Fruit fly (Drosophila melanogaster) whole organism, pupa: ENCODE data around the gene betaTub85D.
A peak's percentile ranks its signal among the peaks of the same experiment; 100 is the strongest.

Experiments
- CG10348 ChIP-seq: fragments of 200-800 bp; sonication (Bioruptor generic); IDR thresholded peaks from 2 replicates; pipeline ENCODE4 v1.3.6; 2022; ENCODE audit warnings: missing biosample characterization, missing genetic modification characterization
- CG12605 ChIP-seq: fragments of 200-800 bp; sonication (Bioruptor generic); IDR thresholded peaks from 2 replicates; pipeline ENCODE4 v1.3.6; 2022; ENCODE audit warnings: missing biosample characterization, missing genetic modification characterization
- CG13204 ChIP-seq: fragments of 200-800 bp; sonication (Bioruptor generic); optimal IDR thresholded peaks from 2 replicates; lab custom pipeline; 2018; ENCODE audit warnings: missing biosample characterization, mild to moderate bottlenecking, missing genetic modification characterization, moderate library complexity
- CG14655 ChIP-seq: fragments of 200-800 bp; sonication (Bioruptor generic); optimal IDR thresholded peaks from 3 replicates; lab custom pipeline; 2017; ENCODE audit warnings: mild to moderate bottlenecking, missing biosample characterization, missing genetic modification reagents, missing genetic modification characterization
- CG15710 ChIP-seq: fragments of 200-800 bp; sonication (Bioruptor generic); optimal IDR thresholded peaks from 2 replicates; lab custom pipeline; 2018; ENCODE audit warnings: missing biosample characterization, mild to moderate bottlenecking, missing genetic modification characterization, moderate library complexity
- CG17806 ChIP-seq: fragments of 200-800 bp; sonication (Bioruptor generic); optimal IDR thresholded peaks from 2 replicates; lab custom pipeline; 2018; ENCODE audit warnings: missing biosample characterization, mild to moderate bottlenecking, missing genetic modification characterization, moderate library complexity
- CG32121 ChIP-seq: fragments of 200-800 bp; sonication (Bioruptor generic); IDR thresholded peaks from 2 replicates; pipeline ENCODE4 v1.3.6; 2022; ENCODE audit warnings: missing biosample characterization, missing genetic modification characterization
- CG34367 ChIP-seq: fragments of 200-800 bp; sonication (Bioruptor generic); optimal IDR thresholded peaks from 2 replicates; lab custom pipeline; 2018; ENCODE audit warnings: missing biosample characterization, mild to moderate bottlenecking, missing genetic modification characterization
- CG4496 ChIP-seq: fragments of 200-800 bp; sonication (Bioruptor generic); IDR thresholded peaks from 3 replicates; pipeline ENCODE4 v1.3.6; 2022; ENCODE audit warnings: missing biosample characterization, missing genetic modification characterization
- CG8159 ChIP-seq: fragments of 200-800 bp; sonication (Bioruptor generic); optimal IDR thresholded peaks from 3 replicates; lab custom pipeline; 2018; ENCODE audit warnings: missing biosample characterization, mild to moderate bottlenecking, missing genetic modification characterization, moderate library complexity
- CG8301 ChIP-seq: fragments of 200-800 bp; sonication (Bioruptor generic); optimal IDR thresholded peaks from 2 replicates; lab custom pipeline; 2018; ENCODE audit warnings: missing biosample characterization, mild to moderate bottlenecking, missing genetic modification characterization
- CG9948 ChIP-seq: fragments of 200-800 bp; sonication (Bioruptor generic); optimal IDR thresholded peaks from 2 replicates; lab custom pipeline; 2018; ENCODE audit warnings: missing biosample characterization, mild to moderate bottlenecking, missing genetic modification characterization, moderate library complexity
- D1 ChIP-seq: fragments of 200-800 bp; sonication (Bioruptor generic); optimal IDR thresholded peaks from 2 replicates; lab custom pipeline; 2018; ENCODE audit warnings: missing biosample characterization, mild to moderate bottlenecking, missing genetic modification characterization, moderate library complexity
- EcR ChIP-seq: fragments of 200-800 bp; sonication (Bioruptor generic); optimal IDR thresholded peaks from 3 replicates; lab custom pipeline; 2019; ENCODE audit warnings: missing biosample characterization, missing genetic modification characterization, mild to moderate bottlenecking, moderate library complexity, missing genetic modification reagents
- Ets98B ChIP-seq: fragments of 200-800 bp; sonication (Bioruptor generic); IDR thresholded peaks from 2 replicates; pipeline ENCODE4 v1.3.6; 2022; ENCODE audit warnings: missing biosample characterization, missing genetic modification characterization
- Pif1A ChIP-seq: fragments of 200-800 bp; sonication (Bioruptor generic); optimal IDR thresholded peaks from 3 replicates; lab custom pipeline; 2016; ENCODE audit warnings: missing biosample characterization, missing genetic modification characterization
- Pif1B ChIP-seq: fragments of 200-800 bp; sonication (Bioruptor generic); optimal IDR thresholded peaks from 3 replicates; lab custom pipeline; 2016; ENCODE audit warnings: missing biosample characterization, missing genetic modification characterization
- Snoo ChIP-seq: fragments of 200-800 bp; sonication (Bioruptor generic); optimal IDR thresholded peaks from 3 replicates; lab custom pipeline; 2017; ENCODE audit warnings: missing biosample characterization, mild to moderate bottlenecking, missing genetic modification characterization, inconsistent platforms
- fd96Ca ChIP-seq: fragments of 200-800 bp; sonication (Bioruptor generic); IDR thresholded peaks from 3 replicates; pipeline ENCODE4 v1.3.6; 2022; ENCODE audit warnings: missing biosample characterization, missing genetic modification characterization
- gl ChIP-seq: fragments of 200-800 bp; sonication (Bioruptor generic); optimal IDR thresholded peaks from 2 replicates; lab custom pipeline; 2018; ENCODE audit warnings: missing biosample characterization, mild to moderate bottlenecking, missing genetic modification characterization
- rn ChIP-seq: fragments of 200-800 bp; sonication (Bioruptor generic); IDR thresholded peaks from 2 replicates; pipeline ENCODE4 v1.3.6; 2022; ENCODE audit warnings: missing biosample characterization, missing genetic modification characterization

The betaTub85D gene

dm6 chr3R:9427328-9427727 lies 17.2 kb upstream of the betaTub85D start:
- TF ChIP-seq CG13204 (GFP tag; lab: Kevin White, UChicago) (no peak), fd96Ca (no peak), EcR (GFP tag; lab: Kevin White, UChicago) (no peak), CG17806 (no peak), CG32121 (no peak), CG8159 (tag; lab: Kevin White, UChicago) (no peak), CG10348 (GFP tag; lab: Robert Waterston, UW) (no peak), CG14655 (GFP tag; lab: Kevin White, UChicago) (no peak), CG9948 (tag; lab: Kevin White, UChicago) (no peak), gl (tag; lab: Kevin White, UChicago) (no peak), Ets98B (GFP tag; lab: Robert Waterston, UW) (no peak), Snoo (tag; lab: Kevin White, UChicago) (no peak), D1 (no peak), rn (GFP tag; lab: Robert Waterston, UW) (no peak), CG15710 (no peak), CG8301 (tag; lab: Kevin White, UChicago) (no peak), Pif1A (no peak)
- TF ChIP-seq, all 21 proteins: peak for 0

dm6 chr3R:9424061-9424665 lies 14.1 kb upstream of the betaTub85D start:
- TF ChIP-seq EcR (GFP tag; lab: Kevin White, UChicago) (no peak), CG10348 (GFP tag; lab: Robert Waterston, UW) (no peak), CG12605 (no peak), Pif1A (no peak), CG4496 (GFP tag; lab: Robert Waterston, UW) (no peak), fd96Ca (0 out of 3 replicates have a peak, but pooled peaks have one; percentile 9), CG13204 (GFP tag; lab: Kevin White, UChicago) (no peak), CG8159 (tag; lab: Kevin White, UChicago) (no peak), CG32121 (0 out of 2 replicates have a peak, but pooled peaks have one; percentile 32), Ets98B (GFP tag; lab: Robert Waterston, UW) (no peak), Pif1B (GFP tag; lab: Kevin White, UChicago) (no peak), Snoo (tag; lab: Kevin White, UChicago) (no peak), CG34367 (tag; lab: Kevin White, UChicago) (no peak)

- no peak for TF ChIP-seq CG9948 (tag; lab: Kevin White, UChicago)
- TF ChIP-seq D1 = no peak
- TF ChIP-seq CG34367 (tag; lab: Kevin White, UChicago) = no peak
- no peak for TF ChIP-seq CG15710
- TF ChIP-seq gl (tag; lab: Kevin White, UChicago) = no peak
- no peak for TF ChIP-seq CG14655 (GFP tag; lab: Kevin White, UChicago)
- no peak for TF ChIP-seq CG8301 (tag; lab: Kevin White, UChicago)
- TF ChIP-seq CG17806 = no peak
- TF ChIP-seq Snoo (tag; lab: Kevin White, UChicago) = no peak
- no peak for TF ChIP-seq CG32121
- no peak for TF ChIP-seq Pif1B (GFP tag; lab: Kevin White, UChicago)
- TF ChIP-seq CG13204 (GFP tag; lab: Kevin White, UChicago) = no peak
- TF ChIP-seq CG4496 (GFP tag; lab: Robert Waterston, UW) = no peak
- TF ChIP-seq CG10348 (GFP tag; lab: Robert Waterston, UW) = no peak
- TF ChIP-seq rn (GFP tag; lab: Robert Waterston, UW) = no peak
- no peak for TF ChIP-seq CG8159 (tag; lab: Kevin White, UChicago)
- no peak for TF ChIP-seq fd96Ca
- TF ChIP-seq EcR (GFP tag; lab: Kevin White, UChicago) = no peak
- TF ChIP-seq Pif1A = no peak
- TF ChIP-seq, all 21 proteins: peak for 0
These were observed 12.3 kb upstream of the betaTub85D start for dm6 chr3R:9422338-9422737.

dm6 chr3R:9420439-9421234 lies 10.6 kb upstream of the betaTub85D start:
- TF ChIP-seq Pif1A (no peak), CG10348 (GFP tag; lab: Robert Waterston, UW) (peak; percentile 50; the same call in 1 of the 2 replicates), CG14655 (GFP tag; lab: Kevin White, UChicago) (peak; percentile 46), CG8159 (tag; lab: Kevin White, UChicago) (peak; percentile 46), CG12605 (no peak), rn (GFP tag; lab: Robert Waterston, UW) (no peak), CG9948 (tag; lab: Kevin White, UChicago) (peak; percentile 33), D1 (no peak), fd96Ca (peak; percentile 76), CG4496 (GFP tag; lab: Robert Waterston, UW) (peak; percentile 81), CG17806 (peak; percentile 12), Snoo (tag; lab: Kevin White, UChicago) (no peak), gl (tag; lab: Kevin White, UChicago) (no peak), EcR (GFP tag; lab: Kevin White, UChicago) (no peak), CG15710 (no peak), CG32121 (peak; percentile 76), Pif1B (GFP tag; lab: Kevin White, UChicago) (peak; percentile 2), CG34367 (tag; lab: Kevin White, UChicago) (no peak), Ets98B (GFP tag; lab: Robert Waterston, UW) (peak; percentile 65; the same call in 1 of the 2 replicates), CG8301 (tag; lab: Kevin White, UChicago) (peak; percentile 46), CG13204 (GFP tag; lab: Kevin White, UChicago) (no peak)

dm6 chr3R:9419300-9419652 lies 9.2 kb upstream of the betaTub85D start:
- peak; percentile 34 for TF ChIP-seq Pif1A
- TF ChIP-seq CG10348 (GFP tag; lab: Robert Waterston, UW) = no peak
- peak; percentile 2 for TF ChIP-seq Pif1B (GFP tag; lab: Kevin White, UChicago)
- TF ChIP-seq rn (GFP tag; lab: Robert Waterston, UW) = no peak
- TF ChIP-seq gl (tag; lab: Kevin White, UChicago) = no peak
- TF ChIP-seq CG13204 (GFP tag; lab: Kevin White, UChicago) = peak; percentile 8
- TF ChIP-seq CG17806 = no peak
